Worm (Caenorhabditis elegans) whole organism, L4/young adult: ENCODE measurements around the gene T06E6.10.

ENCODE experiments used
- W03F9.2 ChIP-seq: fragments of 150-350 bp; optimal IDR thresholded peaks from 2 replicates; lab custom pipeline; 2014; ENCODE audit warnings: missing biosample characterization, missing genetic modification characterization
- dao-5 ChIP-seq: sonication (generic microtip); optimal IDR thresholded peaks from 2 replicates; lab custom pipeline; 2016; ENCODE audit warnings: missing genotype, missing genetic modification characterization, moderate library complexity, missing compliant biosample characterization
- him-1 ChIP-seq: sonication (generic microtip); optimal IDR thresholded peaks from 2 replicates; lab custom pipeline; 2016; ENCODE audit warnings: missing genotype, missing genetic modification reagents, missing genetic modification characterization, missing compliant biosample characterization

DNA sequence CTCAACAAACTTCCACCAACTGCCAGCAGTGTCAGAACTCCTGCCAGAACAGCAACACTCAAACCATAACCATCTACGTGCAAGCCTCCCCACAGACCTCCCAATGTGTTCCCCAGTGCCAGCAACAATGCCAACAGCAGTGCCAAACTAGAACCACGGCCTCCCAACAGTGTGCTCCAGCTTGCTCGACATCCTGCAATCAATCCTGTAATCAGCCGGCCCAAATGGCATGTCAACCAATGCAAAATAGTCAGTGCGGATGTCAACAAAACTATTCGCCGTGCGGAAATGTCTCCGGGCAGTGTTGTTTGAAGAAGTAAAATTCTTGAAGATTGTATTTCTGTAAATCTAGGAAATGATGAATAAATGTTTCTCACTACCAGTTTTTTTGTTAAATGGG, 48.8 kb downstream of the T06E6.10 start:
- TF ChIP-seq dao-5 (tag; lab: Kevin White, UChicago) (no peak), W03F9.2 (tag; lab: Kevin White, UChicago) (no peak), him-1 (tag; lab: Kevin White, UChicago) (no peak)
